Worm (Caenorhabditis elegans): Measurements from ENCODE around the gene prp-3.
A peak's percentile ranks its signal among the peaks of the same experiment; 100 is the strongest.

The prp-3 gene

DNA sequence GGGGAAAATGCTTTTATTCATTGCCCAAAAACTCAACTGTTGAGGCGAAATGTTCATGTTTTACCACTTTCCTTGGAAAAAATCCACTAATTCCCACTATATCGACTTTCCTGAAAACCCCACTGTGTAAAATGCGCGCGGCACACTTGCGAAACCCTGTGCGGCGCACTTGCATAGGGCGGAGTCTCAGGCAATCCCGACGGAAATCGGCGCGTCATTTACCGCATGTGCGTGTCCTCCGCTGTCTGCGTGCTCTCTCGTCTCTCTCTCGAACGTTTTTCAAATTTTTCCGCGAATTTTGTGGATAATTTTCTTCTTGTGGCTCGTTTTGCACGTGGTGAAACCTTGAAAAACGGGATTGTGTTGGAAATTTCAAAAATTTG lies 33.4 kb upstream of the prp-3 start, which contains the start of gene atx-2 (continued):
- TF ChIP-seq tag-97 (GFP tag; IDR thresholded peaks at IDR 0.05) = 0 out of 2 replicates have a peak, but pooled peaks have one; percentile 63
- peak; percentile 97 for TF ChIP-seq vab-7 (GFP tag; IDR thresholded peaks at IDR 0.05)
- TF ChIP-seq F10B5.3 (tag; optimal IDR thresholded peaks at IDR 0.05) = peak; percentile 65
- TF ChIP-seq arid-1 (GFP tag; conservative IDR thresholded peaks at IDR 0.05) = peak; percentile 97
- peak; percentile 86 for TF ChIP-seq rbr-2 (tag; optimal IDR thresholded peaks at IDR 0.05)
- no peak for TF ChIP-seq egl-27 (tag; optimal IDR thresholded peaks at IDR 0.05)
- TF ChIP-seq F37D6.2 (tag; optimal IDR thresholded peaks at IDR 0.05) = peak; percentile 66
- peak; percentile 91 for TF ChIP-seq aha-1 (tag)
- TF ChIP-seq lim-7 (GFP tag; IDR thresholded peaks at IDR 0.05) = peak; percentile 78
- TF ChIP-seq lin-15B (tag; optimal IDR thresholded peaks at IDR 0.05) = peak; percentile 72
- no peak for TF ChIP-seq nhr-237 (tag; optimal IDR thresholded peaks at IDR 0.05)
- TF ChIP-seq hmg-1.1 (GFP tag; IDR thresholded peaks at IDR 0.05) = peak; percentile 93
- peak; percentile 90 for TF ChIP-seq dmd-9 (GFP tag; IDR thresholded peaks at IDR 0.05)
- TF ChIP-seq aly-2 (tag; optimal IDR thresholded peaks at IDR 0.05) = no peak
- TF ChIP-seq nhr-11 (tag; optimal IDR thresholded peaks at IDR 0.05) = peak; percentile 56
- TF ChIP-seq nhr-6 (tag; optimal IDR thresholded peaks at IDR 0.05) = no peak

- TF ChIP-seq pqm-1 (tag; optimal IDR thresholded peaks at IDR 0.05) (no peak), lin-15B (tag; optimal IDR thresholded peaks at IDR 0.05) (peak; percentile 88), ceh-32 (tag; optimal IDR thresholded peaks at IDR 0.05; ENCODE audit: poor library complexity) (no peak), madf-5 (GFP tag; IDR thresholded peaks at IDR 0.05) (no peak; a peak in 1 of 4 replicates), set-16 (GFP tag; IDR thresholded peaks at IDR 0.05) (no peak), cey-2 (tag; optimal IDR thresholded peaks at IDR 0.05; ENCODE audit: borderline replicate concordance, insufficient read depth) (no peak), arid-1 (GFP tag; conservative IDR thresholded peaks at IDR 0.05) (peak; percentile 86), dmd-6 (GFP tag; IDR thresholded peaks at IDR 0.05) (peak; percentile 79), rbr-2 (tag; optimal IDR thresholded peaks at IDR 0.05) (peak; percentile 60), hlh-30 (tag; optimal IDR thresholded peaks at IDR 0.05; ENCODE audit: insufficient read depth) (no peak), lin-39 (tag; optimal IDR thresholded peaks at IDR 0.05) (no peak), zag-1 (tag; optimal IDR thresholded peaks at IDR 0.05) (no peak), mdt-29 (GFP tag; IDR thresholded peaks at IDR 0.05) (peak; percentile 64), spr-3 (GFP tag; optimal IDR thresholded peaks at IDR 0.05) (no peak), dmd-9 (GFP tag; IDR thresholded peaks at IDR 0.05) (peak; percentile 86), zip-2 (tag; optimal IDR thresholded peaks at IDR 0.05) (no peak), ZK546.5 (tag; optimal IDR thresholded peaks at IDR 0.05) (no peak), hmg-1.1 (GFP tag; IDR thresholded peaks at IDR 0.05) (peak; percentile 75), madf-9 (GFP tag; conservative IDR thresholded peaks at IDR 0.05) (peak; percentile 85), hif-1 (tag; optimal IDR thresholded peaks at IDR 0.05) (peak in 1 of 2 experiments; percentile 92), zfp-2 (tag; optimal IDR thresholded peaks at IDR 0.05) (no peak), ces-1 (GFP tag; optimal IDR thresholded peaks at IDR 0.05) (peak; percentile 7), mxl-2 (GFP tag; conservative IDR thresholded peaks at IDR 0.05) (no peak), gei-8 (GFP tag; optimal IDR thresholded peaks at IDR 0.05) (no peak), duxl-1 (tag; optimal IDR thresholded peaks at IDR 0.05; ENCODE audit: poor library complexity) (peak; percentile 80), nhr-237 (tag; optimal IDR thresholded peaks at IDR 0.05) (no peak), lim-7 (GFP tag; IDR thresholded peaks at IDR 0.05) (no peak), lin-29 (GFP tag; IDR thresholded peaks at IDR 0.05) (no peak), F10B5.3 (tag; optimal IDR thresholded peaks at IDR 0.05) (no peak), zip-11 (GFP tag; IDR thresholded peaks at IDR 0.05) (no peak), Y105C5A.15 (GFP tag; IDR thresholded peaks at IDR 0.05) (no peak), mxl-3 (GFP tag; optimal IDR thresholded peaks at IDR 0.05) (peak; percentile 74), unc-130 (GFP tag; optimal IDR thresholded peaks at IDR 0.05) (peak; percentile 94), F44E2.7 (GFP tag; IDR thresholded peaks at IDR 0.05) (no peak), nhr-10 (tag; optimal IDR thresholded peaks at IDR 0.05) (peak; percentile 42), mes-2 (tag; optimal IDR thresholded peaks at IDR 0.05; ENCODE audit: poor library complexity, severe bottlenecking) (peak; percentile 98), zfp-3 (GFP tag; conservative IDR thresholded peaks at IDR 0.05) (0 out of 2 replicates have a peak, but pooled peaks have one; percentile 66), tag-97 (GFP tag; IDR thresholded peaks at IDR 0.05) (no peak), pha-4 (GFP tag; IDR thresholded peaks at IDR 0.05) (0 out of 2 replicates have a peak, but pooled peaks have one; percentile 74), pha-4 (tag; optimal IDR thresholded peaks at IDR 0.05) (peak; percentile 79)
Observed at ce11 chrIII:10460427-10461163, 32.8 kb upstream of the prp-3 start, which contains the start of gene ecps-1. ecps-1 (minus strand) TSS chrIII:10460551.

Measured in whole organism, L4 larva.